Worm (Caenorhabditis elegans) whole organism, dauer: Measurements from ENCODE around the gene hst-1.

Experiments
- unc-62 ChIP-seq: sonication (generic microtip); optimal IDR thresholded peaks from 2 replicates; lab custom pipeline; 2017; ENCODE audit warnings: missing biosample characterization, missing genetic modification reagents, missing genetic modification characterization

Gene hst-1

DNA sequence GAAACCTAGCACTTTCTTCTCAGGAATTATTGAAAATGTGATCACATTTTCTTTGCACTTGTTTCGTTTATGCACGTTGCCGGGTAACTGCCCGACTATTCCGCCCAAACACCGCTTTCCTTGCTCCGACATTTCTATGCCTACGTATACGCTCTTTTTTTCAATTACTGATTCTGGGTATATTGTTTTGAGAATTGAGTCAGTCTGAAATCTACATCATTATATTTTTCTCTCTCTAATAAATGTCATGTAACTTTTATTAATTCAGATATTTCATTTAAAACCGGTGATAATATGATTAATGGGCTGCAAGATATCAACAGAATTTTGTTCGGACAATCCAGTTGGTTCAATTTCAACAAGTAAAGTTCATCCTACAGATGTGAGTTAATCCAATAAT, 6.1 kb upstream of the hst-1 start, which contains the start of gene ttll-11:
Gene ttll-11, plus strand, starts transcription at position 301 of the 400 bp plus-strand sequence.
- TF ChIP-seq unc-62 = no peak

DNA sequence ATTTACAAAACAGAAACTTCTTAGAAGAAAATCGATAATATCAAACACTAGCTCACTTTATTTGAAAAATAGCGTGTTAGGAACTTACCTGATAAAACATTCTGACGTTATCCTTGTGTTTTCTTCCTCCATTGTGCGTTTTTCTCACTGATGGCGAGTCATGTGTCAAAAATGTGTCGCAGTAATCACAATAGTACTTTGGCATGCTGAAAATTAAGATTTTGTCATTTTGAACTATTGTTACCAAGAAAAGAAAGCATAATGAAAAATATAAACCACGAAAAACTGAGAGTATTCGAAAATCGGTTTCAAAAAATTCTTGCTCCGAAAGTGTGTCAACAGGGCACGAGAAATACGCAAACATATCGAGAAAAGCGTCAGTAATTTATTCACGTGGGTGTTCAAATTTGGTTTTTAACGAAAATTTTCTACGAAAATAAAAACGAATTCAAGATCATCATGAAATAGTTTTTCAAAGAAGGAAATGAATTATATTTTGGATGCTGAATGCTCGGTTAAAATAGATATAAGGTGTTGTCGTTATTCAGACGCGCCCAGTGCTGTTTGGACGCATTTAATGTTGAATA, 3.6 kb downstream of the hst-1 start, which contains the start of gene snrp-3:
Gene snrp-3, minus strand, starts transcription at position 206 of the 587 bp plus-strand sequence.
- TF ChIP-seq unc-62 = no peak

DNA sequence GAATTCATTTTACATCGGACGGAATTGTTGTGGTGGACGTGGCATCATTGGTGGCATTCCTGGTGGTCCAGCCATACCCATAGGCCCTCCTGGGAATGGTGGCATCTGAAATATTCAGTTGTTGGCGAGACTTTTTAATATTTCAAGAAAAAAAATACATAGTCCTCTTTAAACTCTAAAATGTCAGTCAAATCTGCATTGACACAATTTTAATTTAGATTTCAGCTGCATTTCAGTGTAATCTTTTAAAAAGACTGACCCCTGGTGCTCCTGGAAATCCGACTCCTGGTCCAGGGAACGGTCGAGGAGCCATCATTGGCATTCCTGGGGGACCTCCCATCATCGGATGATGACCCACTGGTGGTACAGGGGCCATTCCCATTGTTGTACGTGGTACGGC, 4.3 kb downstream of the hst-1 start:
- TF ChIP-seq unc-62 = no peak

DNA sequence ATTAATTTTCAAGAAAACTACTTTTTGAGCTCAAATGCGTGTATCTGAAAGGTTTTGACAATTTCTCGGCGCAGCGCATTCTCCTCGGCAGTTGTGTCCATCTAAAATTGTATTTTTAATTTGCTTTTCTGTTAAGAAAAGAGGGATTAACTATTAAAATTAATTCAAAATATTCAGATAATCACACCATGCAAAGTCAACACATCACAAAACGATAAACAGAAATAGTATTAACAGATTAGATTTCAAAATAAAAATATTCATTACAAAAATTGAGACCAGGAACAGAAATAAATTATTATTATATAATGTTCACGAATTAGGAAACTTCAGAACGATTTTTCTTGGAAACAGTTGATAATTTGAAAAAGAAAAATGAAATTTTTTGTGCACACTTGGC, 4.8 kb downstream of the hst-1 start, which contains the start of gene pole-2:
Gene pole-2, minus strand, starts transcription at position 101 of the 400 bp plus-strand sequence.
- no peak for TF ChIP-seq unc-62

DNA sequence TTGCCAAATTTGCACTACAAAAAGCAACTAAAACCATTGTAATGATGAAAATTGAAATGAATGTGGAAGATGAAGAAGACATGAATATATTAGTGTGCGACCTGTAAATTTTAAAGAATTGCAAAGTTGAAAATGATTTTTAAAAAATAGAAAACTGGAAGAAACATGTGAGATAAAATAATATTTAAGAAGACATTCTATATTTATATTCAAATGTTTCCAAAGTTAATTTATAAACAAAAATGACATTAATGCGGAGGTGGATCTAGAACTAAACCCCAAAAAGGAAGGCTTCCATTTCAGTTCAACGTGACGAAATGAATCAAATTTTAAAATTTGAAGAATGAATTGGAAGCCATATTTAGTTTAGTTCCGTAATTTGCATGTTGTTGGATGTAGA, 12.1 kb downstream of the hst-1 start, which contains the start of gene nlp-60:
Gene nlp-60, minus strand, starts transcription at position 101 of the 400 bp plus-strand sequence.
- TF ChIP-seq unc-62 = no peak

DNA sequence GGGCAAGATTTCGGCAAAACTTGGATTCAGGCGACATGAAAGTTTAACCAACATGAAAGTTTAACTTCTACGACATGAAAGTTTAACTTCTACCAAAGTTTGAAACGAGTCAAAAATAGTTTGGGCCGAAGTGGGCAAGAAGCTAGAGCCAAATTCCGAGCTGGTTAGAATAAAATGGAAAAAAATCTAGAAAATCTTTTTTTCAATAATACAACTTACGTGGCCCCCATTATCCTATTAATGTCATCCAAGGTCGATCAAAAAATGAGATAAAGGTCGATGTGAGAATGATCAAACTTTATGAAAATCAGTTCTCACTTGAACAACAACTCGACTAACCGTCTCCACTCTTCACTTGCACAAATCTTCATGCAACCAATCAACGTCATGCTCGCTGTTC, 14.0 kb downstream of the hst-1 start, which contains the start of gene F08B4.8:
Gene F08B4.8, plus strand, starts transcription at position 301 of the 400 bp plus-strand sequence.
- TF ChIP-seq unc-62 = no peak

DNA sequence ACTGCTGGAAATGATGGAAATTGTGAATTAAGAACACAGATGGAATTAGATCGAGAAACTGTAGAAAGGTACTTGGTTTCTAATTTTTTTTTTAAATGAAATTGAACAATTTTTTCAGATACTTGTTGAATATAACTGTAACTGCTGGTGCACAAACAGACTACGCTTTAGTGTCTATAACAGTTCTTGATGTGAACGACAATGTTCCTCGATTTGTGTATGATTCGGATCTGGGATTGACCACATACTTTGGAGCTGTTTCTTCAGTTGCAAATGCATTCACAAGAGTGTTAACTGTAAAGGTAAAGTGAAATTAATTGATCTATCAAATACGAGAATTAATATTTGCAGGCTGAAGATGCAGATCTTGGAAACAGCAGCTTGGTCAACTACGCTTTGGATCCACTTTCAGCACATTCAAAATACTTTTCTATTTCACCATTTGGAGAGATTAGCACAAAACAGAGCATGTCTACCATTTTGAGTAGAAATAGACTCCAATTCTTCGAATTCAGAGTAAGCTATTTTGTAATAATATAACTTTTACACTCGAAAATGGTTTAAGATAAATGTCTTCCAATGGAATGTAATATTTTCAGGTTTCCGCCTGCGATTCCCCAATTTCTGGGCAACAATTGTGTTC, 17.5 kb downstream of the hst-1 start:
- TF ChIP-seq unc-62 = no peak

DNA sequence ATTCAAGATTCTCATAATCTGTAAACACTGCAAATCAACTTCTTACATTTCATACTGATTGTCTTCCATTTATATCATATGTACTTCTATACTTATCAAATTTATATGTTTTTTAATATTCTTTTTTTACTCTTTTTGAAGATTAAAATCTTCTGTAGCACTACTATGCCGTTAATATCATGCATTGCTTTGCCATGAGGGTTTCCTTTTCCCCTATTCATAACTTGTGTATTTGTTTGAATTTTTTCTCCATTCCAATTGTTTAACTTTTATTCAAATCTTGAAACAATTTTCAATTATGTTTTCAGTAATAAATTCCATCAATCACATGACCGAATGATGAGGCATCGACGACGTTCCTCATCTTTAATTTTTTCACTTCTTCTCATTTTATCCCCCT, 22.7 kb downstream of the hst-1 start, which contains the start of gene cdh-5:
Gene cdh-5, plus strand, starts transcription at position 301 of the 400 bp plus-strand sequence.
- no peak for TF ChIP-seq unc-62

DNA sequence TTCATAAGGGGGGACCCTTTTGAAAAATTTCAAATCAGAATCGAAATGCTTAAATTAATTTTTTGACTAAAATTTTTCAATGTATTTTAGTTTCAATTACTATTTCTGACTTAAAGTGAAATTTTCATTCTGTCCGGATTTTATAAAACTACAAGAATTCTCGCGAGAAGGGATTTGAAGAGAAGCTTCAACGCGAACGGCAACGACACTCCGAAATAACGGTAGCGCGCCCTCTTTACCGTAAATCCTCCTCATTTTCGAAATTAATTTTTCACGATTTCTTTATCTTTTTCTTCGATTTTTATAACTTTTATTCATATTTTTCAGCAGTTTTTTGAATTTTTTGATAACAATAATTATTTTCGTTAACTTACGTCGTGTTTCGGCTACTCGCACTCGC, 25.5 kb downstream of the hst-1 start:
- no peak for TF ChIP-seq unc-62

DNA sequence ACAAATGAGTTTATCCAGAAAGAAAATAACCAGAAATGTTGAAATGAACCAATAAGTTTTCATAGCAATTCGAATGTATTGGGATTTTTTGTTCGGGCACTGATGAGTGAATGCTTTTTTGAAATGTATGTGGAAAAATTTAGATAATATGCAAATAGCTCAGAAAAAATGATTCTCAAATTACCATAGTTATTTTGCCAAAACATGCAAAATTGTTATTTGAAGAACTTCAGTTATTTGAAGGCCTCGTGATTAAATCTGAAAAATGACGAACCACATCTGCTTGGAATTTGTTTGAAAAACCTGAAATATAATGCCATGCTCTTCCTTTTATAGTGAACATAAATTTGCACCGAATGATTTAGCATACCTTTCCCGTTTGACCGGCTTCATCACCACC, 33.2 kb downstream of the hst-1 start, which contains the start of gene C49C8.6:
Gene C49C8.6, minus strand, starts transcription at position 101 of the 400 bp plus-strand sequence.
- no peak for TF ChIP-seq unc-62

DNA sequence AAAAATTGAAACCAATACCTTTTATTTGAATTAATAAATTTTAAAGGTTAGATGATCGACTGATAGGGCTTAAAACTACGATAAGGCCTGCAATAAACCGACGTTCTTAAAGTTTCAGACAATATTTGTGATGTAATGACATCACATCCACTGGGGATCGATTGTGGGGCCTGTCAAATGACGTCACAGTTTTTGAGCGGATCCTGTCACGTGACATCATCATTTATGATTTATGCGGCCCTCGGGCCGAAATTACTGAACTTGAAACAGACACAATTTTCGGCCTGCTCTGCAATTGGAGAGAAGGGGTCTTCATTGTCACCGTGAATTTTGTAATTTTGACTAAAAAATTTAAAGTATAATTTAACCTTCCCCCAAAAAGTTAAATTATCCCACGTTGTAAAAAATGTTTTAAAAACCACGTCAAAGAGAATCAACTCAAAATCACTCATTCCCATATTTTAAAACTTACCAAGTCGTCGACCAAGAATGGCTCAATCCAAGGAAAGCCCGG, 37.1 kb downstream of the hst-1 start, which contains the start of gene C49C8.1:
Gene C49C8.1, plus strand, starts transcription at position 464 of the 514 bp plus-strand sequence.
- no peak for TF ChIP-seq unc-62

DNA sequence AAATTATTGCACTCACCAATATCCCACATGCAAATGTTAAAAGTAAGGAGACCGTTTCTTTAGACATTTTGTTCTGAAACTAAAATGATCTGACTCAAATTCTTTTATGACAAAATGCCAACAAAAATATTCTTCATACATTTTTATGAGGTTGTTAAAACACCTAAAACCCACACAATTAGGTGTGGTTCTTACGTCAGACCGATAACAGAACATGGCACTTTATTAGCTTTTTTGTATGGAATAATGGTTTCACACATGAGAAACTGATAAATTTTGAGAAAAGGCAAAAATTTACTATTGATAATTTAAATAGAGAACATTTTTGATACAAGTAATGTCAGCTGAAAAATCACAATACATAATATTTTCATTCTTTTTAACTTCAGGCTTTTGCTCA, 37.7 kb downstream of the hst-1 start, which contains the start of gene C49C8.5:
Gene C49C8.5, minus strand, starts transcription at position 73 of the 400 bp plus-strand sequence.
- no peak for TF ChIP-seq unc-62

DNA sequence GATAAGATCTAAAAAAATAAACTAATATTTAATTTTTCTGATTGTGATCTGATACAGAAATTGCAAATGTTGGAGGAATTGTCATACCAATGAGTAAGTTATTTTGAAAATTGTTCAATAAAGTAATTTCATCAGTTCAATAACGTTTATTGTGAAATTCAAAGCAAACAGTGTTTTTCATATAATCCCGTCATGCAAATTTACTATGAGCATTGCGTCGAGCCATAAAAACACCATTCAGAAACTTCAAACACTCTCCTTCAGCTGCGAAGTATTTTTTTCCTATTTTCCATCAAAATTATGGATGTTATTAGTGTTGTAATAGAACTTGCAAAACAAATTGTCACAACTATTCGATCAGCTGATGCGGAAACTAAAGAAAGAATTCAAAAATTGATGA, 39.5 kb downstream of the hst-1 start, which contains the start of gene C49C8.8:
Gene C49C8.8, plus strand, starts transcription at position 301 of the 400 bp plus-strand sequence.
- TF ChIP-seq unc-62 = no peak

DNA sequence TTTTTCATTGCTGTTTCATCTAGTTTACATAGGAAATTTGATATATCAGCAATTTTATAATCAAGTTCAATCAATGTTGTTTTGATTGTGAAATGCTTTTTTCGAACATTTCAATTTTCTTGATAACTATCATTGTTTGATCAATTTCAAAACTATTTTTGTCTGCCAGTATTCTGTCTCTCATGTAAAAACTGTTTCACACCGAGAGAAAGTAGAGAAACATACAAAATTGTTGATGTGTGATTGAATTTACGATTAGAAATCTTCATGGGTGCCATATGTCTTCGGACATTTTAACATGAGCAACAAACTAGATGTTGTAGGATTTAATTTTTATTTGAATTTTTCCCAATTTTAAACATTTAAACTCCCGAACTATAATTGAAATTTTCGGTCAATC, 40.6 kb downstream of the hst-1 start, which contains the start of gene C49C8.2:
Gene C49C8.2, plus strand, starts transcription at position 393 of the 400 bp plus-strand sequence.
- TF ChIP-seq unc-62 = no peak

DNA sequence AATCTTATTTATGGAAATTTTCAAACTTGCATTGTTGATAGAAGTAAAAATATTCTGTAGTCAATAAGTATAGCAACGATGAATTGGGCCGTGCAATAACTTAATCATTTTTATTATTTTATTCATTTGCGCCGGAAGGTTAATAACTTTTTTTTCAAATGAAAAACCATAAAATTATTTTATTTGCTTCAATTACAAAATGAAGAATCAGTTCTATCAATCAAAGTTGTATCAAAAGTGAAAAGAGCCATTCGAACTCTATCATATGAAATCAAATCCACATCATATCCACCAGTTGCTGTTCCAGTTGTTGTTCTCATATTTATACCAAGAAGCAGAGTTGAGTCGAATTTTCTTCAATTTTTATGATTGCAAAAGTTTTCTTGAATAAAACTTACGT, 42.8 kb downstream of the hst-1 start, which contains the start of gene cyp-33E1:
Gene cyp-33E1, minus strand, starts transcription at position 101 of the 400 bp plus-strand sequence.
- no peak for TF ChIP-seq unc-62

DNA sequence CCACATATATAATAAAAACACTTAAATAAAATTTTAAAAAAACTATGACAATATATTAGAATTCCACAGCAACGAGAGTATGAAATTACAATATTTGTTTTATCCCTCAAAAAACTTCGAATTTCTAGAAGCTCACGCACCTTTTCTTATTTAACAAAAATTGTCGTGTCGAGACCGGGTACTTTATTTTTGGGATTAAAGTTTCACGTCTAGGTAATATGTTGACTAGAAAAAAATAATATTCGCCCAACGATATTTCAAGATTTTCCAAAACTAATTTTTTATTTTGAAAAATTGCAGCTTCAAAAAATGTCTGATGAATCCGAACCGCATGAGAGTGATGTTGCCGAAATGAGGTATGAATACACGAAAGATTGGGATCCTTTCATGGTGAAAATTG, 46.9 kb downstream of the hst-1 start, which contains the start of gene C49C8.3:
Gene C49C8.3, plus strand, starts transcription at position 301 of the 400 bp plus-strand sequence.
- TF ChIP-seq unc-62 = no peak

DNA sequence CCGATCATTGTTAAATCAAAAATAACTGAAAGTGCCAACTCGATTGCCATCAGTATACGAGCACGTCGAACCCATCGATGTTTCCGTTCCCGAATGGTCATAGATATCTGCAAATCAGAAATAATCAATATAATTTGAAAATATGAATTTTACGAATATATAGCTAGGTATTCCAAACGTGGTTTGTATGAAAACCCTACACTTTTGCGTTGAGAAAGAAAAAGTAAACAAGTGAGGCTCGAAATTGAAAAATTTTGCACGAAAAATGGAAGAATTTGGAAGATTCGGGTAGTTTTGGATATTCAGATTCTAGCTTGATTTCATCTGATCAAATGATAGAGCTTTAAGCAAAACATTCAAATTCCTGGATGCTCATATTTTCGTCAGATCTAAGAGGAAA, 52.6 kb downstream of the hst-1 start, which contains the start of gene F42A9.9:
Gene F42A9.9, minus strand, starts transcription at position 101 of the 400 bp plus-strand sequence.
- TF ChIP-seq unc-62 = no peak
